Fruit fly (Drosophila melanogaster): Measurements from ENCODE around the gene hng3.

Gene hng3

DNA sequence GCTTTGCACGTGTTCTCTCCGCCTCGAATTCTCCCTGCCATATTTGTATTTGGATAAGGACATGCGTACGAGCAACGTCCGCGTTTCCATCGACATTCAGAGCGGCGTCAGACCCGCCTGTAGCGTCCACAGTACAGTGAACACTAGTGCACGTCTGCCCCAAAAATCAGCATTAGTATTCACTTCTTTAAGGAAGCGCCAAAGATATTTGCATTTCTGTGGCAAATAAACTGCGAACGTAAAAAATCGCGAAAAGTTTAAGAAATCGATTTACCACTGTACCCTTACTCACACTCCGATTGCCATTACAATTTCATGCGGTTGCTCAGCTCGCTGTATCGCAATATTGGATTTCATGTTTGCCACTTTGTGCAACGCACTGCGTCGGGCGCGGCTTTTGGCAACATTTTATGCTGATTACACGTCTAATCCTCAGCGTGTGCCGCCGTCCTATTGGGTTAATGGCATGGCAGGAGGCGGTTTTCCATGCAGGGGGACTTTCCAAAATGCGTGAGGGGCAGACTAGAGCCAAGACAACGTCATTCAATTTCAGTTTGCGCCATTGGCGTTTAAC lies 47.5 kb upstream of the hng3 start (continued):
- TF ChIP-seq Gsc (GFP tag; IDR thresholded peaks at IDR 0.05) (peak; percentile 77), CG18476 (GFP tag; optimal IDR thresholded peaks at IDR 0.05) (peak; percentile 63), Rx (GFP tag; IDR thresholded peaks at IDR 0.05) (peak; percentile 87), chif (GFP tag; optimal IDR thresholded peaks at IDR 0.05) (peak; percentile 83 to 94), Dip3 (GFP tag; optimal IDR thresholded peaks at IDR 0.05) (peak; percentile 82), jing (GFP tag; optimal IDR thresholded peaks at IDR 0.05) (peak; percentile 88), pzg (GFP tag; optimal IDR thresholded peaks at IDR 0.05) (no peak), CG3407 (GFP tag; optimal IDR thresholded peaks at IDR 0.05) (peak; percentile 85), Atf-2 (GFP tag; optimal IDR thresholded peaks at IDR 0.05) (peak; percentile 88), Adf1 (GFP tag; IDR thresholded peaks at IDR 0.05) (peak; percentile 66), CG17612 (GFP tag; IDR thresholded peaks at IDR 0.05) (peak; percentile 69), br (optimal IDR thresholded peaks at IDR 0.05) (no peak), CG2116 (GFP tag; optimal IDR thresholded peaks at IDR 0.05) (peak; percentile 36), Ravus (GFP tag; IDR thresholded peaks at IDR 0.05) (peak; percentile 49), CG42726 (GFP tag; IDR thresholded peaks at IDR 0.05; ENCODE audit: partially characterized antibody) (no peak), BEAF-32 (GFP tag; optimal IDR thresholded peaks at IDR 0.05) (no peak), CG11723 (GFP tag; optimal IDR thresholded peaks at IDR 0.05) (peak; percentile 76), CG10274 (GFP tag; optimal IDR thresholded peaks at IDR 0.05) (peak; percentile 70), tgo (GFP tag; IDR thresholded peaks at IDR 0.05) (peak; percentile 90), sisA (GFP tag; IDR thresholded peaks at IDR 0.05) (peak; percentile 94), zen (tag; optimal IDR thresholded peaks at IDR 0.05) (peak; percentile 75), peb (GFP tag; IDR thresholded peaks at IDR 0.05) (peak; percentile 83), CG4424 (GFP tag; optimal IDR thresholded peaks at IDR 0.05) (peak; percentile 77), CG11093 (GFP tag; IDR thresholded peaks at IDR 0.05) (peak; percentile 92), lmd (GFP tag; IDR thresholded peaks at IDR 0.05) (peak; percentile 86), CG4328 (GFP tag; optimal IDR thresholded peaks at IDR 0.05) (peak; percentile 37), Hsf (GFP tag; optimal IDR thresholded peaks at IDR 0.05) (peak; percentile 91), Eip74EF (GFP tag; optimal IDR thresholded peaks at IDR 0.05) (peak in 1 of 2 experiments; percentile 56), pnt (GFP tag; optimal IDR thresholded peaks at IDR 0.05) (peak; percentile 83), Poxn (GFP tag; IDR thresholded peaks at IDR 0.05) (peak; percentile 64; the same call in 1 of the 2 replicates), Hand (GFP tag; optimal IDR thresholded peaks at IDR 0.05) (peak; percentile 83), CG31365 (tag; optimal IDR thresholded peaks at IDR 0.05) (peak; percentile 68), sens-2 (GFP tag; IDR thresholded peaks at IDR 0.05) (peak; percentile 87), hth (optimal IDR thresholded peaks at IDR 0.05) (no peak), kah (GFP tag; optimal IDR thresholded peaks at IDR 0.05) (peak; percentile 52), lov (optimal IDR thresholded peaks at IDR 0.05) (no peak), lov (GFP tag; IDR thresholded peaks at IDR 0.05) (peak; percentile 93), pum (GFP tag; optimal IDR thresholded peaks at IDR 0.05) (peak; percentile 83), Kr (GFP tag; optimal IDR thresholded peaks at IDR 0.05) (no peak), gsb-n (tag; optimal IDR thresholded peaks at IDR 0.05) (peak; percentile 86), H15 (GFP tag; IDR thresholded peaks at IDR 0.05) (peak; percentile 90), pfk (GFP tag; optimal IDR thresholded peaks at IDR 0.05) (no peak), CG18262 (tag; optimal IDR thresholded peaks at IDR 0.05) (peak; percentile 80), chn (GFP tag; optimal IDR thresholded peaks at IDR 0.05) (peak; percentile 87), CG6683 (GFP tag; optimal IDR thresholded peaks at IDR 0.05) (peak; percentile 75), Aef1 (GFP tag; IDR thresholded peaks at IDR 0.05) (peak; percentile 90), her (GFP tag; optimal IDR thresholded peaks at IDR 0.05) (peak; percentile 92), CG32767 (GFP tag; IDR thresholded peaks at IDR 0.05) (peak; percentile 80), onecut (GFP tag; IDR thresholded peaks at IDR 0.05) (peak; percentile 90), chm (GFP tag; IDR thresholded peaks at IDR 0.05) (peak; percentile 95), dpn (GFP tag; optimal IDR thresholded peaks at IDR 0.05) (peak; percentile 91 to 93), otp (GFP tag; IDR thresholded peaks at IDR 0.05) (peak; percentile 92)

Measured in whole organism, embryonic.